Worm (Caenorhabditis elegans) whole organism, L1 larva: ENCODE measurements around the gene M18.3.

ENCODE experiments used
- alr-1 ChIP-seq: fragments of 200-800 bp; sonication (Bioruptor generic); optimal IDR thresholded peaks from 2 replicates; lab custom pipeline; 2018; ENCODE audit warnings: borderline replicate concordance, mild to moderate bottlenecking, missing genetic modification characterization, missing compliant biosample characterization
- ces-1 ChIP-seq: fragments of 150-350 bp; optimal IDR thresholded peaks from 2 replicates; lab custom pipeline; 2014; ENCODE audit warnings: missing biosample characterization, missing genetic modification reagents, missing genetic modification characterization
- egl-13 ChIP-seq: sonication (generic microtip); optimal IDR thresholded peaks from 2 replicates; lab custom pipeline; 2016; ENCODE audit warnings: missing genotype, missing genetic modification reagents, missing genetic modification characterization, missing compliant biosample characterization
- lin-13 ChIP-seq: fragments of 150-350 bp; optimal IDR thresholded peaks from 2 replicates; lab custom pipeline; 2014; ENCODE audit warnings: missing biosample characterization, missing genetic modification reagents, missing genetic modification characterization
- lir-3 ChIP-seq: sonication (generic microtip); optimal IDR thresholded peaks from 2 replicates; lab custom pipeline; 2016; ENCODE audit warnings: mild to moderate bottlenecking, missing genetic modification characterization, moderate library complexity, missing compliant biosample characterization; ENCODE audit not compliant: poor library complexity
- mdl-1 ChIP-seq, 2 experiments: fragments of 150-350 bp; optimal IDR thresholded peaks; 2 replicates each; lab custom pipeline; 2014 to 2017; ENCODE audit warnings: missing biosample characterization in 2 of 2, missing genetic modification characterization in 2 of 2, inconsistent platforms in 1 of 2
- nhr-47 ChIP-seq: sonication (generic microtip); optimal IDR thresholded peaks from 2 replicates; lab custom pipeline; 2016; ENCODE audit warnings: mild to moderate bottlenecking, missing genetic modification characterization, moderate library complexity, missing compliant biosample characterization
- nhr-90 ChIP-seq: sonication (generic microtip); optimal IDR thresholded peaks from 2 replicates; lab custom pipeline; 2016; ENCODE audit warnings: mild to moderate bottlenecking, missing genetic modification characterization, missing compliant biosample characterization; ENCODE audit not compliant: poor library complexity
- sptf-1 ChIP-seq: fragments of 150-350 bp; optimal IDR thresholded peaks from 2 replicates; lab custom pipeline; 2014; ENCODE audit warnings: missing biosample characterization, missing genetic modification characterization
- zag-1 ChIP-seq: fragments of 150-350 bp; optimal IDR thresholded peaks from 2 replicates; lab custom pipeline; 2014; ENCODE audit warnings: missing biosample characterization, missing genetic modification characterization
- ztf-11 ChIP-seq, 2 experiments: sonication (generic microtip); optimal IDR thresholded peaks; 2 replicates each; lab custom pipeline; 2016 to 2017; ENCODE audit warnings: missing genetic modification characterization in 2 of 2, missing biosample characterization in 1 of 2, missing compliant biosample characterization in 1 of 2
- ztf-4 ChIP-seq: fragments of 150-350 bp; optimal IDR thresholded peaks from 2 replicates; lab custom pipeline; 2014; ENCODE audit warnings: missing biosample characterization, missing genetic modification characterization

- no peak for TF ChIP-seq ztf-4 (tag; lab: Kevin White, UChicago)
- TF ChIP-seq zag-1, result no peak
- no peak for TF ChIP-seq nhr-90 (tag; lab: Kevin White, UChicago)
- no peak for TF ChIP-seq mdl-1 (tag; optimal IDR thresholded peaks at IDR 0.05; lab: Kevin White, UChicago)
- TF ChIP-seq alr-1 (tag; lab: Kevin White, UChicago), result no peak
- no peak for TF ChIP-seq ces-1
- no peak for TF ChIP-seq ztf-11 (tag; optimal IDR thresholded peaks at IDR 0.05; lab: Kevin White, UChicago)
- no peak for TF ChIP-seq lin-13
- TF ChIP-seq sptf-1 (tag; lab: Kevin White, UChicago), result no peak
- no peak for TF ChIP-seq egl-13 (tag; lab: Kevin White, UChicago)
- no peak for TF ChIP-seq lir-3 (tag; lab: Kevin White, UChicago)
- TF ChIP-seq nhr-47, result peak; percentile 16
These were observed 23.1 kb downstream of the M18.3 start for ce11 chrIV:12128708-12129107.
